Worm (Caenorhabditis elegans) whole organism, L1 larva: Measurements from ENCODE around the gene F10C2.3.

Source experiments
- C04F5.9 ChIP-seq: sonication (generic microtip); optimal IDR thresholded peaks from 2 replicates; lab custom pipeline; 2016; ENCODE audit warnings: missing genetic modification characterization, missing compliant biosample characterization
- F16B12.6 ChIP-seq: fragments of 150-350 bp; optimal IDR thresholded peaks from 2 replicates; lab custom pipeline; 2014; ENCODE audit warnings: missing biosample characterization, missing genetic modification characterization
- Y116A8C.19 ChIP-seq: sonication (generic microtip); optimal IDR thresholded peaks from 2 replicates; lab custom pipeline; 2016; ENCODE audit warnings: missing compliant biosample characterization, missing genetic modification characterization, borderline replicate concordance
- alr-1 ChIP-seq: fragments of 200-800 bp; sonication (Bioruptor generic); optimal IDR thresholded peaks from 2 replicates; lab custom pipeline; 2018; ENCODE audit warnings: borderline replicate concordance, mild to moderate bottlenecking, missing genetic modification characterization, missing compliant biosample characterization
- ama-1 ChIP-seq: fragments of 150-350 bp; optimal IDR thresholded peaks from 2 replicates; lab custom pipeline; 2014
- ceh-63 ChIP-seq: fragments of 200-800 bp; sonication (Bioruptor generic); optimal IDR thresholded peaks from 2 replicates; lab custom pipeline; 2018; ENCODE audit warnings: mild to moderate bottlenecking, missing genetic modification characterization, missing compliant biosample characterization
- ceh-88 ChIP-seq: fragments of 200-800 bp; sonication (Bioruptor generic); IDR thresholded peaks from 2 replicates; pipeline ENCODE4 v1.3.6; 2022; ENCODE audit warnings: missing genetic modification characterization, missing compliant biosample characterization
- ceh-90 ChIP-seq: sonication (generic microtip); optimal IDR thresholded peaks from 2 replicates; lab custom pipeline; 2016; ENCODE audit warnings: missing genetic modification characterization, missing compliant biosample characterization
- ces-1 ChIP-seq: fragments of 150-350 bp; optimal IDR thresholded peaks from 2 replicates; lab custom pipeline; 2014; ENCODE audit warnings: missing biosample characterization, missing genetic modification reagents, missing genetic modification characterization
- dpl-1 ChIP-seq, 3 experiments: fragments of 150-350 bp in 2 of 3; sonication (generic microtip) in 1 of 3; optimal IDR thresholded peaks; 2 replicates each; lab custom pipeline; 2014 to 2017; ENCODE audit warnings: missing biosample characterization in 3 of 3, missing genetic modification characterization in 3 of 3, missing genetic modification reagents in 3 of 3
- efl-1 ChIP-seq, 4 experiments: fragments of 150-350 bp; optimal IDR thresholded peaks in 3 of 4; peaks in 1 of 4; 1 replicate in 1 of 4; 2 replicates in 3 of 4; lab custom pipeline; 2014; ENCODE audit warnings: missing biosample characterization in 2 of 4, missing genetic modification characterization in 2 of 4, missing genetic modification reagents in 2 of 4
- efl-3 ChIP-seq: fragments of 200-800 bp; sonication (Bioruptor generic); optimal IDR thresholded peaks from 2 replicates; lab custom pipeline; 2018; ENCODE audit warnings: mild to moderate bottlenecking, missing genetic modification characterization, missing compliant biosample characterization
- egl-27 ChIP-seq, 2 experiments: fragments of 150-350 bp in 1 of 2; sonication (generic microtip); optimal IDR thresholded peaks; 3 replicates each; lab custom pipeline; 2017 to 2018; ENCODE audit warnings: missing biosample characterization in 2 of 2, missing genetic modification characterization in 2 of 2, missing genetic modification reagents in 2 of 2
- elt-3 ChIP-seq, 6 experiments: fragments of 150-350 bp in 1 of 6; sonication (generic microtip); optimal IDR thresholded peaks; 2 replicates each; lab custom pipeline; 2017 to 2018; ENCODE audit warnings: missing biosample characterization in 6 of 6, missing genetic modification characterization in 6 of 6, inconsistent platforms in 1 of 6
- ets-5 ChIP-seq: fragments of 200-800 bp; sonication (Bioruptor generic); IDR thresholded peaks from 2 replicates; pipeline ENCODE4 v1.3.6; 2022; ENCODE audit warnings: missing genetic modification characterization, missing compliant biosample characterization
- fkh-10 ChIP-seq: sonication (generic microtip); optimal IDR thresholded peaks from 2 replicates; lab custom pipeline; 2017; ENCODE audit warnings: missing biosample characterization, missing genetic modification reagents, missing genetic modification characterization
- fkh-4 ChIP-seq: sonication (generic microtip); optimal IDR thresholded peaks from 2 replicates; lab custom pipeline; 2016; ENCODE audit warnings: missing compliant biosample characterization, missing genetic modification characterization, borderline replicate concordance
- fos-1 ChIP-seq: fragments of 150-350 bp; optimal IDR thresholded peaks from 2 replicates; lab custom pipeline; 2014; ENCODE audit warnings: missing biosample characterization, missing genetic modification characterization
- grh-1 ChIP-seq: fragments of 200-800 bp; sonication (Bioruptor generic); IDR thresholded peaks from 2 replicates; pipeline ENCODE4 v1.3.6; 2022; ENCODE audit warnings: missing genetic modification reagents, missing genetic modification characterization, missing compliant biosample characterization
- hlh-17 ChIP-seq: fragments of 200-800 bp; sonication (Bioruptor generic); optimal IDR thresholded peaks from 2 replicates; lab custom pipeline; 2018; ENCODE audit warnings: missing genetic modification characterization, mild to moderate bottlenecking, missing compliant biosample characterization, moderate library complexity, borderline replicate concordance
- irx-1 ChIP-seq: sonication (generic microtip); optimal IDR thresholded peaks from 2 replicates; lab custom pipeline; 2016; ENCODE audit warnings: missing genetic modification characterization, missing compliant biosample characterization
- isw-1 ChIP-seq: fragments of 200-800 bp; sonication (Bioruptor generic); IDR thresholded peaks from 2 replicates; pipeline ENCODE4 v1.3.6; 2022; ENCODE audit warnings: missing genetic modification characterization, missing compliant biosample characterization
- jun-1 ChIP-seq: fragments of 150-350 bp; optimal IDR thresholded peaks from 2 replicates; lab custom pipeline; 2014; ENCODE audit warnings: missing biosample characterization, missing genetic modification reagents, missing genetic modification characterization
- lin-14 ChIP-seq: fragments of 200-800 bp; sonication (Bioruptor generic); optimal IDR thresholded peaks from 2 replicates; lab custom pipeline; 2018; ENCODE audit warnings: mild to moderate bottlenecking, missing genetic modification characterization, moderate library complexity, missing compliant biosample characterization
- lsy-2 ChIP-seq, 2 experiments: fragments of 150-350 bp; optimal IDR thresholded peaks; 2 replicates each; lab custom pipeline; 2014; ENCODE audit warnings: missing biosample characterization in 2 of 2, missing genetic modification characterization in 2 of 2
- mab-9 ChIP-seq: fragments of 200-800 bp; sonication (Bioruptor generic); IDR thresholded peaks from 2 replicates; pipeline ENCODE4 v1.3.6; 2022; ENCODE audit warnings: missing genetic modification reagents, missing genetic modification characterization, missing compliant biosample characterization
- nhr-237 ChIP-seq: fragments of 150-350 bp; optimal IDR thresholded peaks from 2 replicates; lab custom pipeline; 2014; ENCODE audit warnings: missing biosample characterization, missing genetic modification characterization
- nhr-47 ChIP-seq: sonication (generic microtip); optimal IDR thresholded peaks from 2 replicates; lab custom pipeline; 2016; ENCODE audit warnings: mild to moderate bottlenecking, missing genetic modification characterization, moderate library complexity, missing compliant biosample characterization
- nhr-71 ChIP-seq: sonication (generic microtip); optimal IDR thresholded peaks from 2 replicates; lab custom pipeline; 2016; ENCODE audit warnings: mild to moderate bottlenecking, missing genetic modification characterization, moderate library complexity, missing compliant biosample characterization
- nhr-85 ChIP-seq: sonication (generic microtip); peaks from one replicate; lab custom pipeline; 2016; ENCODE audit warnings: missing genetic modification characterization, inconsistent platforms, missing compliant biosample characterization
- nhr-90 ChIP-seq: sonication (generic microtip); optimal IDR thresholded peaks from 2 replicates; lab custom pipeline; 2016; ENCODE audit warnings: mild to moderate bottlenecking, missing genetic modification characterization, missing compliant biosample characterization; ENCODE audit not compliant: poor library complexity
- pag-3 ChIP-seq: sonication (generic microtip); optimal IDR thresholded peaks from 2 replicates; lab custom pipeline; 2017; ENCODE audit warnings: missing genetic modification characterization, mild to moderate bottlenecking, missing compliant biosample characterization, antibody characterized with exemption, borderline replicate concordance; ENCODE audit not compliant: insufficient read depth
- pax-3 ChIP-seq: fragments of 200-800 bp; sonication (Bioruptor generic); optimal IDR thresholded peaks from 2 replicates; lab custom pipeline; 2018; ENCODE audit warnings: mild to moderate bottlenecking, missing genetic modification characterization, moderate library complexity, missing compliant biosample characterization
- pqm-1 ChIP-seq: sonication (generic microtip); optimal IDR thresholded peaks from 3 replicates; lab custom pipeline; 2017; ENCODE audit warnings: missing biosample characterization, missing genetic modification characterization
- rnt-1 ChIP-seq: sonication (generic microtip); optimal IDR thresholded peaks from 2 replicates; lab custom pipeline; 2016; ENCODE audit warnings: mild to moderate bottlenecking, missing genetic modification characterization, moderate library complexity, missing compliant biosample characterization
- snpc-4 ChIP-seq: fragments of 150-350 bp; optimal IDR thresholded peaks from 2 replicates; lab custom pipeline; 2014; ENCODE audit warnings: missing biosample characterization, missing genetic modification characterization
- snu-23 ChIP-seq: sonication (generic microtip); optimal IDR thresholded peaks from 2 replicates; lab custom pipeline; 2016; ENCODE audit warnings: missing genetic modification characterization, missing compliant biosample characterization
- sox-4 ChIP-seq: sonication (generic microtip); optimal IDR thresholded peaks from 2 replicates; lab custom pipeline; 2016; ENCODE audit warnings: missing genetic modification characterization, missing compliant biosample characterization
- sptf-1 ChIP-seq: fragments of 150-350 bp; optimal IDR thresholded peaks from 2 replicates; lab custom pipeline; 2014; ENCODE audit warnings: missing biosample characterization, missing genetic modification characterization
- sup-37 ChIP-seq: fragments of 200-800 bp; sonication (Bioruptor generic); optimal IDR thresholded peaks from 2 replicates; lab custom pipeline; 2018; ENCODE audit warnings: mild to moderate bottlenecking, missing genetic modification characterization, missing compliant biosample characterization
- swsn-7 ChIP-seq: sonication (generic microtip); optimal IDR thresholded peaks from 2 replicates; lab custom pipeline; 2016; ENCODE audit warnings: missing genetic modification characterization, missing compliant biosample characterization
- tbx-2 ChIP-seq: sonication (generic microtip); optimal IDR thresholded peaks from 2 replicates; lab custom pipeline; 2016; ENCODE audit warnings: missing genetic modification characterization, missing compliant biosample characterization
- tlp-1 ChIP-seq: fragments of 150-350 bp; optimal IDR thresholded peaks from 2 replicates; lab custom pipeline; 2014; ENCODE audit warnings: missing biosample characterization, missing genetic modification characterization
- unc-130 ChIP-seq: fragments of 150-350 bp; optimal IDR thresholded peaks from 2 replicates; lab custom pipeline; 2017; ENCODE audit warnings: missing biosample characterization, missing genetic modification characterization, inconsistent platforms
- unc-62 ChIP-seq: fragments of 150-350 bp; optimal IDR thresholded peaks from 2 replicates; lab custom pipeline; 2014; ENCODE audit warnings: missing biosample characterization, missing genetic modification reagents, missing genetic modification characterization
- xbp-1 ChIP-seq: sonication (generic microtip); optimal IDR thresholded peaks from 2 replicates; lab custom pipeline; 2016; ENCODE audit warnings: missing genetic modification characterization, missing compliant biosample characterization

Gene F10C2.3

DNA sequence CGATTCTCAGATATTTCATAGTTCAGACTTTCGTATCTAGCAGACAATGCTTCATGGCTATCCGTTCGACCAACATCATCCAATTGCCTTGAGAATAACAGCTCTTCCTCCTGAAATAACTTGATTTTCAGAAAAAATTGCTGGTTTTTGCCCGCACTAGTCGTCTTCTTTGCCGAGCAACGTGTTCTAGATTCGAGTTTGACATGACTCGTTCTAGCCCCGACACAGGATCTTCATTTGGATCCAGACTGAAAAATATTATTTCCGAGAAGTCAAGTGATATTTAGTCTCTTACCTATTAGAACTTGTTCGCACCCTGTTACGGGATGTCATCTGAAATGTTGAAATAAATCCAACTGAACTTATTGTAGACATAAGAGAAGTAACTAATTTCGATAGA lies 42.9 kb downstream of the F10C2.3 start, which contains the start of gene clh-6:
Gene clh-6 (minus strand): TSS at position 333 of the 400 bp plus-strand sequence.
- TF ChIP-seq F16B12.6 (tag; lab: Kevin White, UChicago) (no peak), sptf-1 (tag; lab: Kevin White, UChicago) (no peak), mab-9 (no peak), nhr-85 (tag; lab: Kevin White, UChicago) (no peak), jun-1 (no peak), pax-3 (peak; percentile 22), efl-1 (optimal IDR thresholded peaks at IDR 0.05; lab: Kevin White, UChicago) (no peak), efl-1 (GFP tag; optimal IDR thresholded peaks at IDR 0.05 in 1 of 2; lab: Kevin White, UChicago) (peak in 1 of 2 experiments; percentile 64), fkh-10 (GFP tag; lab: Kevin White, UChicago) (no peak), pqm-1 (tag; lab: Kevin White, UChicago) (no peak), Y116A8C.19 (tag; lab: Kevin White, UChicago) (no peak), ama-1 (lab: Kevin White, UChicago) (peak; percentile 51), C04F5.9 (tag; lab: Kevin White, UChicago) (no peak)

DNA sequence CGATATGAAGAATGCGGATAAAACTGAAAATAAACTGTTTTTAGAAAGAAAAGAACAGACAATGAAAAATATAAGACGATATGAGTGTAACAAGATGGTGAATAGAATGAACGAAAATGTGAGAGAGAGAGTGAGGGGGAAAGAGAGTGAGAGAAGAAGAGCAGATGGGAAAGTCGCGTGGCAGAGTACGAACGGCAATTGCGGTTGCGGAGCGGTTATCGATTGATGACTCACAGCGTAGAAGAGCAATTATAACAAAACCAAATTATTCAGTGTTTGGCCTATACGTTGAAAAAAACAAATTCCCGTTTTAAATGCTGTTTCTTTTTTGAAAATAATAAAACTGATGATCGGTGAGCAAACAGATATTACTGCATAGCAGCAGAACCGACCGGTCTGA lies 45.2 kb downstream of the F10C2.3 start, which contains the start of gene pqn-53:
Gene pqn-53 (minus strand): TSS at position 23 of the 400 bp plus-strand sequence.
- TF ChIP-seq pag-3 (peak; percentile 30), irx-1 (tag; lab: Kevin White, UChicago) (no peak), efl-1 (optimal IDR thresholded peaks at IDR 0.05; lab: Kevin White, UChicago) (peak in 1 of 2 experiments; percentile 5), efl-1 (GFP tag; optimal IDR thresholded peaks at IDR 0.05 in 1 of 2; lab: Kevin White, UChicago) (peak; percentile 6 to 71), ces-1 (GFP tag; lab: Kevin White, UChicago) (no peak), snu-23 (GFP tag; lab: Kevin White, UChicago) (peak; percentile 8), mab-9 (no peak), lsy-2 (tag; optimal IDR thresholded peaks at IDR 0.05; lab: Kevin White, UChicago) (peak in 1 of 2 experiments; percentile 21), lin-14 (GFP tag; lab: Kevin White, UChicago) (peak; percentile 63), ceh-63 (GFP tag; lab: Kevin White, UChicago) (no peak), nhr-85 (tag; lab: Kevin White, UChicago) (peak; percentile 64), fos-1 (tag; lab: Kevin White, UChicago) (peak; percentile 18), pax-3 (no peak), nhr-47 (tag; lab: Kevin White, UChicago) (no peak), dpl-1 (GFP tag; optimal IDR thresholded peaks at IDR 0.05; lab: Kevin White, UChicago) (no peak), rnt-1 (tag; lab: Kevin White, UChicago) (peak; percentile 50), tbx-2 (tag; lab: Kevin White, UChicago) (no peak), hlh-17 (GFP tag; lab: Kevin White, UChicago) (no peak)

DNA sequence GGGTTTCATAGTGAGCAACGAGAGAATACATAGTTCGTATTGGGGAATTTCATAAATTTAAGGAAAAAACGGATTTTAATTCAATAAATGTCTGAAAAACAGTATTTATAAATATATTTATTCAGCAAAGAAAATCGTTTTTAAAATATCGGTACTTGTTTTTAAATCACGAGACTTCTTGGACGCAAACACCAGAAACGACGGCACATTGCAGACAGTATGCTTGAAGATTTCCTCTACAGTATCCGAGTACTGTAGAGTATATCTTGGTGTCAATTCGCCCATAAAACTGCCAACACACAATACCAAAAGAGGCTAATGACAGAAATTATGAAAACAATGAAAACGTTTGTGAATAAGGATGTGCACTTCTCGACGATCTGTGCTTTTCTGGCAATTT lies 45.7 kb downstream of the F10C2.3 start:
- peak; percentile 52 for TF ChIP-seq pax-3
- TF ChIP-seq xbp-1 (tag; lab: Kevin White, UChicago): peak; percentile 19
- TF ChIP-seq unc-62 (GFP tag; lab: Kevin White, UChicago): no peak
- TF ChIP-seq ama-1 (lab: Kevin White, UChicago): no peak
- TF ChIP-seq ceh-90 (tag; lab: Kevin White, UChicago): no peak
- peak; percentile 34 for TF ChIP-seq snu-23 (GFP tag; lab: Kevin White, UChicago)
- TF ChIP-seq lsy-2 (tag; optimal IDR thresholded peaks at IDR 0.05; lab: Kevin White, UChicago): peak; percentile 40 to 60
- no peak for TF ChIP-seq nhr-237 (tag; lab: Kevin White, UChicago)
- no peak for TF ChIP-seq isw-1 (GFP tag; lab: Robert Waterston, UW)
- TF ChIP-seq ets-5 (GFP tag; lab: Robert Waterston, UW): no peak
- TF ChIP-seq elt-3 (tag; optimal IDR thresholded peaks at IDR 0.05; lab: Kevin White, UChicago): no peak
- TF ChIP-seq nhr-90: peak; percentile 14
- TF ChIP-seq grh-1 (GFP tag; lab: Robert Waterston, UW): no peak
- no peak for TF ChIP-seq sox-4 (tag; lab: Kevin White, UChicago)
- no peak for TF ChIP-seq sup-37 (GFP tag; lab: Kevin White, UChicago)
- TF ChIP-seq egl-27 (tag; optimal IDR thresholded peaks at IDR 0.05; lab: Kevin White, UChicago): no peak
- no peak for TF ChIP-seq ceh-88 (GFP tag; lab: Robert Waterston, UW)
- no peak for TF ChIP-seq swsn-7 (tag; lab: Kevin White, UChicago)
- TF ChIP-seq unc-130 (tag; lab: Kevin White, UChicago): no peak
- no peak for TF ChIP-seq sptf-1 (tag; lab: Kevin White, UChicago)
- no peak for TF ChIP-seq jun-1
- TF ChIP-seq hlh-17 (GFP tag; lab: Kevin White, UChicago): no peak
- TF ChIP-seq alr-1 (tag; lab: Kevin White, UChicago): no peak
- peak; percentile 25 for TF ChIP-seq nhr-71 (tag; lab: Kevin White, UChicago)
- no peak for TF ChIP-seq fkh-4 (tag; lab: Kevin White, UChicago)
- no peak for TF ChIP-seq efl-3 (GFP tag; lab: Kevin White, UChicago)
- TF ChIP-seq snpc-4: no peak
- TF ChIP-seq fkh-10 (GFP tag; lab: Kevin White, UChicago): no peak
- no peak for TF ChIP-seq Y116A8C.19 (tag; lab: Kevin White, UChicago)
- TF ChIP-seq tlp-1 (tag; lab: Kevin White, UChicago): no peak
- no peak for TF ChIP-seq ceh-63 (GFP tag; lab: Kevin White, UChicago)
